Worm (Caenorhabditis elegans): ENCODE measurements around the gene mcm-3.

- TF ChIP-seq nhr-237 (tag; optimal IDR thresholded peaks at IDR 0.05): no peak
- no peak for TF ChIP-seq unc-39 (tag; optimal IDR thresholded peaks at IDR 0.05)
- TF ChIP-seq snpc-4 (tag; optimal IDR thresholded peaks at IDR 0.05): no peak
- TF ChIP-seq hlh-1 (tag; optimal IDR thresholded peaks at IDR 0.05): no peak
- TF ChIP-seq unc-62 (GFP tag; optimal IDR thresholded peaks at IDR 0.05): no peak
- TF ChIP-seq nhr-28 (tag; optimal IDR thresholded peaks at IDR 0.05): no peak
- TF ChIP-seq elt-3 (tag; optimal IDR thresholded peaks at IDR 0.05): no peak
- TF ChIP-seq drap-1 (GFP tag; optimal IDR thresholded peaks at IDR 0.05): no peak
- no peak for TF ChIP-seq tbx-8 (GFP tag; optimal IDR thresholded peaks at IDR 0.05)
- TF ChIP-seq nhr-76 (tag; optimal IDR thresholded peaks at IDR 0.05): no peak
- no peak for TF ChIP-seq elt-1 (tag; optimal IDR thresholded peaks at IDR 0.05; ENCODE audit: borderline replicate concordance, insufficient read depth)
- no peak for TF ChIP-seq sptf-1 (tag; optimal IDR thresholded peaks at IDR 0.05)
- TF ChIP-seq nhr-2 (tag; optimal IDR thresholded peaks at IDR 0.05): no peak
- TF ChIP-seq ztf-11 (tag; optimal IDR thresholded peaks at IDR 0.05): no peak
These were observed 4.6 kb upstream of the mcm-3 start, which contains the start of gene rap-2 for ce11 chrV:15063987-15064386.

Measured in whole organism, mixed stage, embryonic.